Worm (Caenorhabditis elegans) whole organism, late embryonic: ENCODE data around the gene pad-2.
"Not testable (repeated sequence)": the region's sequence is repeated elsewhere in the genome, so short reads cannot be mapped to it uniquely, and the experiment has no call there.

Experiments
- C08G9.2 ChIP-seq: sonication (generic microtip); optimal IDR thresholded peaks from 2 replicates; lab custom pipeline; 2016; ENCODE audit warnings: mild to moderate bottlenecking, missing genetic modification characterization, moderate library complexity, missing compliant biosample characterization
- F13H6.1 ChIP-seq: sonication (generic microtip); optimal IDR thresholded peaks from 2 replicates; lab custom pipeline; 2016; ENCODE audit warnings: missing genetic modification characterization, missing compliant biosample characterization
- K09A11.1 ChIP-seq: sonication (generic microtip); optimal IDR thresholded peaks from 2 replicates; lab custom pipeline; 2017; ENCODE audit warnings: antibody characterized with exemption, mild to moderate bottlenecking, missing genetic modification characterization, missing compliant biosample characterization; ENCODE audit not compliant: insufficient read depth
- T23F11.4 ChIP-seq: fragments of 200-800 bp; sonication (Bioruptor generic); optimal IDR thresholded peaks from 2 replicates; lab custom pipeline; 2018; ENCODE audit warnings: mild to moderate bottlenecking, missing genetic modification characterization, missing compliant biosample characterization
- Y22D7AL.16 ChIP-seq: sonication (generic microtip); optimal IDR thresholded peaks from 2 replicates; lab custom pipeline; 2016; ENCODE audit warnings: missing genetic modification characterization, missing compliant biosample characterization
- ahr-1 ChIP-seq: sonication (generic microtip); optimal IDR thresholded peaks from 2 replicates; lab custom pipeline; 2016; ENCODE audit warnings: missing genetic modification characterization, missing compliant biosample characterization
- ceh-14 ChIP-seq: sonication (generic microtip); optimal IDR thresholded peaks from 2 replicates; lab custom pipeline; 2016; ENCODE audit warnings: missing genotype, missing genetic modification characterization, missing compliant biosample characterization
- ceh-19 ChIP-seq: fragments of 200-800 bp; sonication (Bioruptor generic); optimal IDR thresholded peaks from 2 replicates; lab custom pipeline; 2018; ENCODE audit warnings: mild to moderate bottlenecking, missing genetic modification characterization, missing compliant biosample characterization
- ceh-2 ChIP-seq: sonication (generic microtip); optimal IDR thresholded peaks from 2 replicates; lab custom pipeline; 2016; ENCODE audit warnings: missing genotype, missing genetic modification characterization, missing compliant biosample characterization
- ceh-31 ChIP-seq: sonication (generic microtip); optimal IDR thresholded peaks from 2 replicates; lab custom pipeline; 2016; ENCODE audit warnings: missing genetic modification characterization, missing compliant biosample characterization
- ceh-34 ChIP-seq: sonication (generic microtip); optimal IDR thresholded peaks from 2 replicates; lab custom pipeline; 2016; ENCODE audit warnings: mild to moderate bottlenecking, missing genetic modification characterization, missing compliant biosample characterization
- ceh-45 ChIP-seq: fragments of 200-800 bp; sonication (Bioruptor generic); IDR thresholded peaks from 2 replicates; pipeline ENCODE4 v1.3.6; 2022; ENCODE audit warnings: missing genetic modification reagents, missing genetic modification characterization, missing compliant biosample characterization
- ceh-48 ChIP-seq: sonication (generic microtip); optimal IDR thresholded peaks from 2 replicates; lab custom pipeline; 2016; ENCODE audit warnings: missing genetic modification characterization, inconsistent platforms, missing compliant biosample characterization
- ceh-9 ChIP-seq: sonication (generic microtip); optimal IDR thresholded peaks from 2 replicates; lab custom pipeline; 2016; ENCODE audit warnings: mild to moderate bottlenecking, missing genetic modification characterization, inconsistent platforms, missing compliant biosample characterization
- che-1 ChIP-seq: sonication (generic microtip); optimal IDR thresholded peaks from 2 replicates; lab custom pipeline; 2016; ENCODE audit warnings: mild to moderate bottlenecking, missing genetic modification characterization, missing compliant biosample characterization
- dmd-4 ChIP-seq: sonication (generic microtip); optimal IDR thresholded peaks from 2 replicates; lab custom pipeline; 2016; ENCODE audit warnings: borderline replicate concordance, missing genetic modification characterization, missing compliant biosample characterization
- dve-1 ChIP-seq: sonication (generic microtip); optimal IDR thresholded peaks from 2 replicates; lab custom pipeline; 2017; ENCODE audit warnings: antibody characterized with exemption, mild to moderate bottlenecking, missing genetic modification characterization, missing compliant biosample characterization
- elt-2 ChIP-seq: sonication (generic microtip); optimal IDR thresholded peaks from 2 replicates; lab custom pipeline; 2016; ENCODE audit warnings: missing genetic modification reagents, missing genetic modification characterization, missing compliant biosample characterization
- ets-4 ChIP-seq: sonication (generic microtip); optimal IDR thresholded peaks from 2 replicates; lab custom pipeline; 2016; ENCODE audit warnings: missing genetic modification characterization, missing compliant biosample characterization
- eyg-1 ChIP-seq: sonication (generic microtip); optimal IDR thresholded peaks from 2 replicates; lab custom pipeline; 2016; ENCODE audit warnings: missing genotype, missing genetic modification characterization, missing compliant biosample characterization
- fkh-6 ChIP-seq: sonication (generic microtip); optimal IDR thresholded peaks from 2 replicates; lab custom pipeline; 2016; ENCODE audit warnings: missing genetic modification characterization, missing compliant biosample characterization
- gmeb-2 ChIP-seq: sonication (generic microtip); optimal IDR thresholded peaks from 2 replicates; lab custom pipeline; 2016; ENCODE audit warnings: missing genetic modification characterization, inconsistent platforms, missing compliant biosample characterization
- hlh-30 ChIP-seq: sonication (generic microtip); optimal IDR thresholded peaks from 2 replicates; lab custom pipeline; 2017; ENCODE audit warnings: antibody characterized with exemption, missing genetic modification characterization, missing compliant biosample characterization; ENCODE audit not compliant: insufficient read depth
- hlh-6 ChIP-seq: sonication (generic microtip); optimal IDR thresholded peaks from 2 replicates; lab custom pipeline; 2016; ENCODE audit warnings: missing genotype, missing genetic modification characterization, missing compliant biosample characterization
- hlh-8 ChIP-seq: sonication (generic microtip); optimal IDR thresholded peaks from 2 replicates; lab custom pipeline; 2016; ENCODE audit warnings: missing genotype, missing genetic modification characterization, missing compliant biosample characterization
- madf-2 ChIP-seq: sonication (generic microtip); optimal IDR thresholded peaks from 2 replicates; lab custom pipeline; 2017; ENCODE audit warnings: missing genetic modification characterization, missing compliant biosample characterization
- mec-3 ChIP-seq: sonication (generic microtip); optimal IDR thresholded peaks from 2 replicates; lab custom pipeline; 2016; ENCODE audit warnings: borderline replicate concordance, missing genetic modification characterization, missing compliant biosample characterization
- nhr-11 ChIP-seq: fragments of 150-350 bp; optimal IDR thresholded peaks from 2 replicates; lab custom pipeline; 2014; ENCODE audit warnings: missing biosample characterization, missing genetic modification characterization
- nhr-232 ChIP-seq: sonication (generic microtip); optimal IDR thresholded peaks from 2 replicates; lab custom pipeline; 2016; ENCODE audit warnings: missing genetic modification characterization, missing compliant biosample characterization
- npax-4 ChIP-seq: sonication (generic microtip); optimal IDR thresholded peaks from 2 replicates; lab custom pipeline; 2016; ENCODE audit warnings: missing genetic modification characterization, missing compliant biosample characterization
- odd-2 ChIP-seq: sonication (generic microtip); optimal IDR thresholded peaks from 2 replicates; lab custom pipeline; 2017; ENCODE audit warnings: antibody characterized with exemption, mild to moderate bottlenecking, missing genetic modification characterization, missing compliant biosample characterization
- pax-1 ChIP-seq: fragments of 150-350 bp; optimal IDR thresholded peaks from 2 replicates; lab custom pipeline; 2014; ENCODE audit warnings: missing biosample characterization, missing genetic modification characterization
- pha-4 ChIP-seq: fragments of 150-350 bp; optimal IDR thresholded peaks from 2 replicates; lab custom pipeline; 2018; ENCODE audit warnings: missing biosample characterization, missing genetic modification reagents, missing genetic modification characterization
- pqm-1 ChIP-seq: sonication (generic microtip); optimal IDR thresholded peaks from 2 replicates; lab custom pipeline; 2016; ENCODE audit warnings: missing genetic modification characterization, missing compliant biosample characterization
- ref-2 ChIP-seq: sonication (generic microtip); optimal IDR thresholded peaks from 2 replicates; lab custom pipeline; 2016; ENCODE audit warnings: missing genetic modification characterization, missing compliant biosample characterization
- rnt-1 ChIP-seq: sonication (generic microtip); optimal IDR thresholded peaks from 2 replicates; lab custom pipeline; 2016; ENCODE audit warnings: missing genetic modification characterization, missing compliant biosample characterization
- sox-2 ChIP-seq: fragments of 200-800 bp; sonication (Bioruptor generic); IDR thresholded peaks from 2 replicates; pipeline ENCODE4 v1.3.6; 2022; ENCODE audit warnings: missing genetic modification reagents, missing genetic modification characterization, missing compliant biosample characterization
- tbx-2 ChIP-seq: sonication (generic microtip); optimal IDR thresholded peaks from 2 replicates; lab custom pipeline; 2016; ENCODE audit warnings: missing genetic modification characterization, missing compliant biosample characterization
- tbx-7 ChIP-seq: sonication (generic microtip); optimal IDR thresholded peaks from 2 replicates; lab custom pipeline; 2016; ENCODE audit warnings: missing genotype, missing genetic modification characterization, missing compliant biosample characterization
- unc-55 ChIP-seq: sonication (generic microtip); optimal IDR thresholded peaks from 2 replicates; lab custom pipeline; 2017; ENCODE audit warnings: missing biosample characterization, missing genetic modification reagents, missing genetic modification characterization
- zip-5 ChIP-seq: sonication (generic microtip); optimal IDR thresholded peaks from 2 replicates; lab custom pipeline; 2016; ENCODE audit warnings: missing genetic modification characterization, missing compliant biosample characterization
- ztf-16 ChIP-seq: sonication (generic microtip); optimal IDR thresholded peaks from 2 replicates; lab custom pipeline; 2017; ENCODE audit warnings: missing genetic modification characterization, missing compliant biosample characterization

The pad-2 gene

ce11 chrIII:10258641-10259040, 20.3 kb upstream of the pad-2 start, which contains the start of gene rip-1:
TSS of gene rip-1 (minus strand) at chrIII:10258741.
- TF ChIP-seq hlh-30 (no peak), ceh-48 (tag; lab: Kevin White, UChicago) (no peak), ceh-2 (no peak), pqm-1 (tag; lab: Kevin White, UChicago) (no peak), C08G9.2 (tag; lab: Kevin White, UChicago) (no peak), dmd-4 (tag; lab: Kevin White, UChicago) (no peak), rnt-1 (tag; lab: Kevin White, UChicago) (no peak), ets-4 (tag; lab: Kevin White, UChicago) (no peak), elt-2 (tag; lab: Kevin White, UChicago) (no peak), nhr-11 (tag; lab: Kevin White, UChicago) (no peak), ceh-19 (GFP tag; lab: Kevin White, UChicago) (no peak), hlh-8 (tag; lab: Kevin White, UChicago) (no peak)

DNA sequence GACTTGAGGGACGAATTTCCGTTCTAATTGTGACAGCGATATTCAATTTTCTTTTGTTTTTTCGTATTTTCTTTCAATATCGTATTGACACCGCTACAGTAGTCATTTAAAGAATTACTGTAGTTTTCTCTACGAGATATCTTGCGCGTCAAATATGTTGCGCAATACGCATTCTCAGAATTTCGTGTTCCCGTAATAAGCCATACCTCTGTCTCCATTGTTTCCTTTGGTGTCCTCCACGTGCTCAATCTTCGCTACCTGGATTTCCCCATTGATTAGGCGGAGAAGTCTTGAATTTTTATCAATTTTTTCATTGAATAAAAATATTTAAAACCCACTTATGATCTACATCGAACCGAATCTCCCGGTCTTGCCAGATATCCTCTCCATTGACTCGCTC, 17.7 kb upstream of the pad-2 start:
- TF ChIP-seq nhr-232 (tag; lab: Kevin White, UChicago) (no peak), gmeb-2 (tag; lab: Kevin White, UChicago) (no peak), pax-1 (tag; lab: Kevin White, UChicago) (no peak), ceh-14 (tag; lab: Kevin White, UChicago) (no peak), sox-2 (no peak), pha-4 (no peak), ceh-9 (tag; lab: Kevin White, UChicago) (no peak), mec-3 (tag; lab: Kevin White, UChicago) (no peak), C08G9.2 (tag; lab: Kevin White, UChicago) (no peak), rnt-1 (tag; lab: Kevin White, UChicago) (no peak)

DNA sequence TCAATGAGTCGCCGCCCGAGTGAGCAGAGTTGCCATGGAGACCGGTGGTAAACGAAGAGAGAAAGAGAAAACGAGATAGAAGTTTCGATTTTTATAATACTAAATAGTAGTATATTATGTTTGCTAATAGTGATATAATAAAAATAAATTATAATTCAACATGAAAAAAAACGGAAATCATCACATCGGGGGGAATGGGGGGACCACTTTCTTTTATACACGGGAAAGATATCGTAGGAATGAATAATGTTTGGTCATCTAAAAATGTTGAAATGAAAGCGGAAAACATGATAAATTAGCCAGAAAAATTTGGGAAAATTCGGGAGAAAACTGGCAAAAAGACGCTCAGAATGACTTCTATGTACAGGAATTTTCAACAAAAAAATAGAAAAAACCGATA, 17.2 kb upstream of the pad-2 start, which contains the start of gene bbs-5:
Gene bbs-5, minus strand, starts transcription at position 101 of the 400 bp plus-strand sequence.
- TF ChIP-seq nhr-11 (tag; lab: Kevin White, UChicago) (no peak), unc-55 (GFP tag; lab: Kevin White, UChicago) (no peak), che-1 (no peak), ceh-2 (no peak), npax-4 (tag; lab: Kevin White, UChicago) (no peak), eyg-1 (tag; lab: Kevin White, UChicago) (no peak), ahr-1 (no peak), madf-2 (tag; lab: Kevin White, UChicago) (no peak), ceh-31 (no peak), Y22D7AL.16 (tag; lab: Kevin White, UChicago) (no peak), ztf-16 (tag; lab: Kevin White, UChicago) (no peak), tbx-7 (tag; lab: Kevin White, UChicago) (no peak), T23F11.4 (GFP tag; lab: Kevin White, UChicago) (no peak), dve-1 (tag; lab: Kevin White, UChicago) (no peak), rnt-1 (tag; lab: Kevin White, UChicago) (no peak), zip-5 (tag; lab: Kevin White, UChicago) (no peak)

DNA sequence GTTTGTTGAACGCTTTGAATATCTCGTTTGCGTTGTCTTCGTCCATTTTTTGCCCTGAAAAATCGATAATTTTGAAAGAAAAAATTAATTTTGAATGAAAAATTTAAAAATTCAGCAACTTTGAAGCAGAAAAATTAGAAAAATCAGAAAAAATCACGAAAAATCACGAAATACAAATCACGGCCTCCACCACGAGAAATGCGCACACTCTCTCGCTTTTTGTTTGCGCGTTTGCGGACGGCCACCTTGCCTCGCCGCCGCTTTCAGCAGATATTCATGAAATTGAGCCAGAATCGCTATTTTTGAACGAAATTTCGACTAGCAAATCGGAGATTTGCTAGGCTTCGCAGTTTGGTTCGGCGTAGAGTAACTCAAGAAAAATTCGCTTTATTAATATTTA, 12.1 kb upstream of the pad-2 start, which contains the start of gene inpp-4B:
Gene inpp-4B, minus strand, starts transcription at position 54 of the 400 bp plus-strand sequence.
- not testable (repeated sequence) for TF ChIP-seq K09A11.1; nhr-232 (tag; lab: Kevin White, UChicago); T23F11.4 (GFP tag; lab: Kevin White, UChicago)

DNA sequence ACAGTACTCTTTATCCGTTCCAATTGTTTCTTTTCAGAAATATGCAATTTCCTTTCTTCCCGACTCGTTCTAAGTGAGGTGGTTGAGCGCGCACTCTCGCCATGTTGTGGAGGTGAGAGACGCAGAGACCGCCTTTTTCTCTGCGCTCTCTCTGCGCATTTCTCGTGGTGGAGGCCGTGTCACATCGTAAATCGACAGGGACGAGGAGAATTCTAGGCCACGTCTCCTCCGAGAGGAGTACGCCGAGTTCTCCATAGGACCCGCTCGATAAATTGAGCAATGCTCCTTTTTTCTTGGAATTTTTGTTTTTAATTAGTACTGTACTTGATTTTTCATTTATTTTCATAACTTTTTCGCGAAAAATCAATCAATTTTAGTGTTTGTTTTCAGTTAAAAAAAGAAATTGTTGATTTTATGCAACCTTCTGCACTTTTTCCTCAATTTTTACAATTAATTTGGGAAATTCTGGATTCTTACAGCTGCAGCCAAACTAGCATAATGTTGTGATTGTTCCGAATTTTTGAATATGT, 8.1 kb upstream of the pad-2 start, which contains the start of gene cnk-1:
Gene cnk-1, plus strand, starts transcription at position 480 of the 530 bp plus-strand sequence.
- TF ChIP-seq elt-2 (tag; lab: Kevin White, UChicago) (peak; percentile 26), mec-3 (tag; lab: Kevin White, UChicago) (peak; percentile 75), nhr-232 (tag; lab: Kevin White, UChicago) (no peak), npax-4 (tag; lab: Kevin White, UChicago) (no peak), ref-2 (tag; lab: Kevin White, UChicago) (peak; percentile 42), ceh-9 (tag; lab: Kevin White, UChicago) (no peak), tbx-7 (tag; lab: Kevin White, UChicago) (peak; percentile 72), che-1 (no peak), tbx-2 (tag; lab: Kevin White, UChicago) (peak; percentile 84), C08G9.2 (tag; lab: Kevin White, UChicago) (peak; percentile 90), ceh-2 (peak; percentile 84), ceh-45 (GFP tag; lab: Robert Waterston, UW) (peak; percentile 67; the same call in 1 of the 2 replicates), ceh-31 (peak; percentile 94), fkh-6 (peak; percentile 31), rnt-1 (tag; lab: Kevin White, UChicago) (peak; percentile 51), F13H6.1 (tag; lab: Kevin White, UChicago) (peak; percentile 28), hlh-6 (tag; lab: Kevin White, UChicago) (peak; percentile 44), sox-2 (peak; percentile 41), ceh-14 (tag; lab: Kevin White, UChicago) (peak; percentile 43), odd-2 (tag; lab: Kevin White, UChicago) (no peak), ceh-34 (tag; lab: Kevin White, UChicago) (peak; percentile 62), zip-5 (tag; lab: Kevin White, UChicago) (peak; percentile 30)
